Fruit fly (Drosophila melanogaster) whole organism, prepupa: Measurements from ENCODE around the gene Keap1.

Source experiments
- cyc ChIP-seq: fragments of 200-800 bp; sonication (Bioruptor generic); optimal IDR thresholded peaks from 3 replicates; lab custom pipeline; 2016; ENCODE audit warnings: missing biosample characterization, missing genetic modification characterization
- fd59A ChIP-seq: fragments of 200-800 bp; sonication (Bioruptor generic); optimal IDR thresholded peaks from 2 replicates; lab custom pipeline; 2017; ENCODE audit warnings: missing biosample characterization, mild to moderate bottlenecking, missing genetic modification characterization, missing genetic modification reagents

DNA sequence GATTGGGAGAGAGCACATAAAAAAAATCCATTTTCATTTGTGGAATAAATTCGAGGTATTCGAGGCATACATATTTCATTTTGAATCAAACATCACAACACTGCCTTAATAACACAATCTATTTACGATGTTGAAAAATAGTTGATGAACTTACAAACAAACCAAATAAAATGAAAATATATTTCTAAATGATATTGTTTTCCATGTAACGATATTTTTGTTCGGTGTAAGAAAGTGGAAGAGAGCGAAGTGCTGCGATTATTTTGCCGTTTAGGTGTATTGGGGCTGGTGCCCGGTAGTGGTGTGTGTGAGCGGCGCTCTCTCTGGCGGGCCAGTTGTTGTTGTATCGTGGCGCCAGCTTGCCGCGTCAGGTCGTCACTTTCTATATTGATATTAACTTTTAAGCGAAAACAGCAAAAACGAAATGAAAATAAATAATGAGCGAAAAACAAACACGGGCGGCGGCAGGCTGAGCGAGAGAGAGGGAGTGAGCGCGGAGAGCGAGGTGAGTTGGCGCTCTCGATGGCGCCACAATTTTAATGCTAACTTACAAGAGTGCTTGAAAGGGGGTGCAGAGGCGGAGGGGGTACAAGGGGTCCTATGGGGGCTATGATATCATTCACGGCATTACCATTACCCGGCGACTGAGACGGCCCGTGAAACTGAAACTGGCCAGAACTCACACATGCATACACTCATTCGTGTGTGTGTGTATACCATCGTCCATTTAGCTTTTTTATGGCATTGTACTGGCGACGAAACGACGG is 14.5 kb downstream of the Keap1 start:
- TF ChIP-seq fd59A (GFP tag; lab: Kevin White, UChicago) (peak; percentile 80), cyc (GFP tag; lab: Kevin White, UChicago) (peak; percentile 97)
